Worm (Caenorhabditis elegans) whole organism, L4 larva: ENCODE data around the gene B0334.5.
A peak's percentile ranks its signal among the peaks of the same experiment; 100 is the strongest.

Experiments used
- F37D6.2 ChIP-seq: sonication (generic microtip); optimal IDR thresholded peaks from 2 replicates; lab custom pipeline; 2016; ENCODE audit warnings: mild to moderate bottlenecking, missing genetic modification characterization, missing compliant biosample characterization
- F44E2.7 ChIP-seq: fragments of 200-800 bp; sonication (Bioruptor generic); IDR thresholded peaks from 2 replicates; pipeline ENCODE4 v2.1.2; 2022; ENCODE audit warnings: missing genetic modification characterization, missing compliant biosample characterization
- R02D3.7 ChIP-seq: fragments of 150-350 bp; sonication (generic microtip); optimal IDR thresholded peaks from 3 replicates; lab custom pipeline; 2014; ENCODE audit warnings: missing biosample characterization, missing genetic modification characterization
- Y105C5A.15 ChIP-seq: fragments of 200-800 bp; sonication (Bioruptor generic); IDR thresholded peaks from 2 replicates; pipeline ENCODE4 v1.3.6; 2022; ENCODE audit warnings: missing genetic modification characterization, missing compliant biosample characterization
- ZK337.2 ChIP-seq: fragments of 200-800 bp; sonication (Bioruptor generic); IDR thresholded peaks from 2 replicates; pipeline ENCODE4 v1.3.6; 2022; ENCODE audit warnings: missing genetic modification reagents, missing genetic modification characterization, missing compliant biosample characterization
- ZK546.5 ChIP-seq, 2 experiments: sonication (generic microtip); optimal IDR thresholded peaks; 2 replicates each; lab custom pipeline; 2017; ENCODE audit warnings: missing biosample characterization in 2 of 2, missing genetic modification characterization in 2 of 2
- ama-1 ChIP-seq: fragments of 150-350 bp; optimal IDR thresholded peaks from 2 replicates; lab custom pipeline; 2014; ENCODE audit warnings: inconsistent platforms, mixed read lengths
- arid-1 ChIP-seq: fragments of 200-800 bp; sonication (Bioruptor generic); conservative IDR thresholded peaks from 2 replicates; pipeline ENCODE4 v1.3.6; 2022; ENCODE audit warnings: missing genetic modification reagents, missing genetic modification characterization, missing compliant biosample characterization
- ceh-20 ChIP-seq: fragments of 200-800 bp; sonication (Bioruptor generic); IDR thresholded peaks from 2 replicates; pipeline ENCODE4 v1.3.6; 2022; ENCODE audit warnings: missing genetic modification reagents, missing genetic modification characterization, missing compliant biosample characterization
- ceh-62 ChIP-seq: sonication (generic microtip); optimal IDR thresholded peaks from 2 replicates; lab custom pipeline; 2017; ENCODE audit warnings: missing biosample characterization, missing genetic modification characterization
- ces-1 ChIP-seq: fragments of 150-350 bp; sonication (generic microtip); optimal IDR thresholded peaks from 4 replicates; lab custom pipeline; 2014; ENCODE audit warnings: missing biosample characterization, missing genetic modification reagents, missing genetic modification characterization
- cey-2 ChIP-seq: sonication (generic microtip); optimal IDR thresholded peaks from 3 replicates; lab custom pipeline; 2017; ENCODE audit warnings: missing genetic modification characterization, mild to moderate bottlenecking, missing compliant biosample characterization, antibody characterized with exemption, borderline replicate concordance; ENCODE audit not compliant: insufficient read depth
- ctbp-1 ChIP-seq: fragments of 200-800 bp; sonication (Bioruptor generic); IDR thresholded peaks from 2 replicates; pipeline ENCODE4 v1.3.6; 2022; ENCODE audit warnings: missing genetic modification reagents, missing genetic modification characterization, missing compliant biosample characterization
- daf-8 ChIP-seq: fragments of 200-800 bp; sonication (Bioruptor generic); IDR thresholded peaks from 2 replicates; pipeline ENCODE4 v1.3.6; 2022; ENCODE audit warnings: missing genetic modification characterization, missing compliant biosample characterization
- dpl-1 ChIP-seq: fragments of 150-350 bp; optimal IDR thresholded peaks from 2 replicates; lab custom pipeline; 2014; ENCODE audit warnings: missing biosample characterization, missing genetic modification reagents, missing genetic modification characterization
- dve-1 ChIP-seq: sonication (generic microtip); optimal IDR thresholded peaks from 2 replicates; lab custom pipeline; 2017; ENCODE audit warnings: antibody characterized with exemption, mild to moderate bottlenecking, missing genetic modification characterization, missing compliant biosample characterization; ENCODE audit not compliant: insufficient read depth
- egl-27 ChIP-seq: sonication (generic microtip); optimal IDR thresholded peaks from 3 replicates; lab custom pipeline; 2017; ENCODE audit warnings: missing biosample characterization, missing genetic modification reagents, missing genetic modification characterization
- fkh-10 ChIP-seq: fragments of 150-350 bp; optimal IDR thresholded peaks from 2 replicates; lab custom pipeline; 2014; ENCODE audit warnings: missing biosample characterization, missing genetic modification reagents, missing genetic modification characterization
- fos-1 ChIP-seq: fragments of 150-350 bp; optimal IDR thresholded peaks from 2 replicates; lab custom pipeline; 2014; ENCODE audit warnings: missing biosample characterization, missing genetic modification characterization
- hif-1 ChIP-seq, 2 experiments: sonication (generic microtip); optimal IDR thresholded peaks; 2 replicates each; lab custom pipeline; 2016 to 2017; ENCODE audit warnings: missing compliant biosample characterization in 2 of 2, missing genetic modification characterization in 2 of 2, missing genetic modification reagents in 2 of 2, missing genotype in 2 of 2, mild to moderate bottlenecking in 1 of 2
- hlh-11 ChIP-seq: fragments of 200-800 bp; sonication (Bioruptor generic); optimal IDR thresholded peaks from 2 replicates; lab custom pipeline; 2018; ENCODE audit warnings: mild to moderate bottlenecking, missing genetic modification characterization, missing compliant biosample characterization
- hmg-1.1 ChIP-seq: fragments of 200-800 bp; sonication (Bioruptor generic); IDR thresholded peaks from 2 replicates; pipeline ENCODE4 v1.3.6; 2022; ENCODE audit warnings: missing genetic modification reagents, missing genetic modification characterization, missing compliant biosample characterization
- lim-7 ChIP-seq: fragments of 200-800 bp; sonication (Bioruptor generic); IDR thresholded peaks from 2 replicates; pipeline ENCODE4 v1.3.6; 2022; ENCODE audit warnings: missing genetic modification characterization, missing compliant biosample characterization
- lin-1 ChIP-seq: fragments of 200-800 bp; sonication (Bioruptor generic); IDR thresholded peaks from 2 replicates; pipeline ENCODE4 v1.3.6; 2022; ENCODE audit warnings: missing genetic modification reagents, missing genetic modification characterization, missing compliant biosample characterization
- lin-15B ChIP-seq: fragments of 150-350 bp; sonication (generic microtip); optimal IDR thresholded peaks from 3 replicates; lab custom pipeline; 2014; ENCODE audit warnings: missing biosample characterization, missing genetic modification characterization
- lin-38 ChIP-seq: fragments of 200-800 bp; sonication (Bioruptor generic); IDR thresholded peaks from 2 replicates; pipeline ENCODE4 v1.3.6; 2022; ENCODE audit warnings: missing genetic modification reagents, missing genetic modification characterization, missing compliant biosample characterization
- mdt-29 ChIP-seq: fragments of 200-800 bp; sonication (Bioruptor generic); IDR thresholded peaks from 2 replicates; pipeline ENCODE4 v1.3.6; 2022; ENCODE audit warnings: missing genetic modification reagents, missing genetic modification characterization, missing compliant biosample characterization
- mxl-3 ChIP-seq: fragments of 200-800 bp; sonication (Bioruptor generic); optimal IDR thresholded peaks from 2 replicates; lab custom pipeline; 2018; ENCODE audit warnings: mild to moderate bottlenecking, missing genetic modification characterization, missing compliant biosample characterization
- nhr-111 ChIP-seq: fragments of 200-800 bp; sonication (Bioruptor generic); optimal IDR thresholded peaks from 2 replicates; lab custom pipeline; 2018; ENCODE audit warnings: mild to moderate bottlenecking, missing genetic modification characterization, missing compliant biosample characterization
- nhr-25 ChIP-seq: sonication (generic microtip); optimal IDR thresholded peaks from 2 replicates; lab custom pipeline; 2017; ENCODE audit warnings: missing genetic modification characterization, mild to moderate bottlenecking, missing compliant biosample characterization, antibody characterized with exemption, moderate library complexity, borderline replicate concordance; ENCODE audit not compliant: insufficient read depth
- nhr-48 ChIP-seq: sonication (generic microtip); optimal IDR thresholded peaks from 2 replicates; lab custom pipeline; 2016; ENCODE audit warnings: mild to moderate bottlenecking, missing genetic modification characterization, missing compliant biosample characterization
- rbr-2 ChIP-seq: sonication (generic microtip); optimal IDR thresholded peaks from 2 replicates; lab custom pipeline; 2016; ENCODE audit warnings: missing genotype, missing genetic modification characterization, missing compliant biosample characterization
- sdz-12 ChIP-seq: fragments of 200-800 bp; sonication (Bioruptor generic); optimal IDR thresholded peaks from 2 replicates; lab custom pipeline; 2018; ENCODE audit warnings: mild to moderate bottlenecking, missing genetic modification characterization, missing compliant biosample characterization
- set-16 ChIP-seq: fragments of 200-800 bp; sonication (Bioruptor generic); IDR thresholded peaks from 2 replicates; pipeline ENCODE4 v1.3.6; 2022; ENCODE audit warnings: missing genetic modification reagents, missing genetic modification characterization, missing compliant biosample characterization
- skn-1 ChIP-seq: fragments of 150-350 bp; optimal IDR thresholded peaks from 2 replicates; lab custom pipeline; 2014; ENCODE audit warnings: missing biosample characterization, missing genetic modification characterization
- snpc-1.2 ChIP-seq: fragments of 200-800 bp; sonication (Bioruptor generic); IDR thresholded peaks from 2 replicates; pipeline ENCODE4 v1.3.6; 2022; ENCODE audit warnings: missing genetic modification reagents, missing genetic modification characterization, missing compliant biosample characterization
- spr-1 ChIP-seq: sonication (generic microtip); optimal IDR thresholded peaks from 2 replicates; lab custom pipeline; 2016; ENCODE audit warnings: mild to moderate bottlenecking, missing genetic modification characterization, missing compliant biosample characterization
- spr-3 ChIP-seq: fragments of 200-800 bp; sonication (Bioruptor generic); optimal IDR thresholded peaks from 2 replicates; lab custom pipeline; 2018; ENCODE audit warnings: mild to moderate bottlenecking, missing genetic modification characterization, missing compliant biosample characterization
- tra-1 ChIP-seq: fragments of 200-800 bp; sonication (Bioruptor generic); IDR thresholded peaks from 2 replicates; pipeline ENCODE4 v1.3.6; 2022; ENCODE audit warnings: missing genetic modification reagents, missing genetic modification characterization, missing compliant biosample characterization
- unc-62 ChIP-seq, 3 experiments: fragments of 150-350 bp in 1 of 3; sonication (generic microtip); optimal IDR thresholded peaks in 2 of 3; peaks in 1 of 3; 1 replicate in 1 of 3; 2 replicates in 2 of 3; lab custom pipeline; 2014 to 2017; ENCODE audit warnings: missing biosample characterization in 3 of 3, missing genetic modification characterization in 3 of 3, missing genetic modification reagents in 3 of 3, missing genotype in 1 of 3
- zfp-3 ChIP-seq: fragments of 200-800 bp; sonication (Bioruptor generic); conservative IDR thresholded peaks from 2 replicates; pipeline ENCODE4 v1.3.6; 2022; ENCODE audit warnings: missing genetic modification reagents, missing genetic modification characterization, missing compliant biosample characterization
- ztf-7 ChIP-seq: fragments of 150-350 bp; optimal IDR thresholded peaks from 2 replicates; lab custom pipeline; 2014; ENCODE audit warnings: missing biosample characterization, missing genetic modification characterization

Gene B0334.5

DNA sequence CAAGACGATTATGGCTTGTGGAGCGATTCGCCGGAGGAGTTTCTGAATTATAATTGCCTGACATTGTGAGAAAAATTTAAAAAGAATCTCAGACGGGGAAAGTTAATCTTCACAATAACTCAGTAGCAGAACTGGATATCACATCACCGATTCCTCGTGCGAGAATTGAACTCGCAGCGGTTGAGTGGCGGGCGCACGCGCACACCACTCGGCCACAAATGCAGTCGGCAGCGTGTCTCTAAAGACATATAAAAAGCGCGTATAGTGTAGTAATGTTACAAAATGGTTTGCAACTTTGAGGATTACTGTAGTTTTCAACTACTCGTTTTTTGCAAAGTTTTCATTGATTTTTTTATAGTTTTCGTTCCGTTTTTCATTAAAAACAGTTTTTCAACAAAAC lies 12.9 kb upstream of the B0334.5 start (continued):
- TF ChIP-seq nhr-25 (peak; percentile 44), ZK546.5 (tag; optimal IDR thresholded peaks at IDR 0.05; lab: Kevin White, UChicago) (no peak), fkh-10 (GFP tag; lab: Kevin White, UChicago) (peak; percentile 34), lin-38 (peak; percentile 88), fos-1 (tag; lab: Kevin White, UChicago) (no peak), spr-3 (GFP tag; lab: Kevin White, UChicago) (peak; percentile 87), ztf-7 (no peak), lin-1 (GFP tag; lab: Robert Waterston, UW) (peak; percentile 92), nhr-48 (peak; percentile 76), ceh-62 (tag; lab: Kevin White, UChicago) (no peak), hif-1 (tag; optimal IDR thresholded peaks at IDR 0.05; lab: Kevin White, UChicago) (peak; percentile 44 to 84), Y105C5A.15 (GFP tag; lab: Robert Waterston, UW) (peak; percentile 97), cey-2 (tag; lab: Kevin White, UChicago) (peak; percentile 49), lin-15B (tag; lab: Kevin White, UChicago) (no peak), tra-1 (peak; percentile 93), egl-27 (tag; lab: Kevin White, UChicago) (no peak), zfp-3 (GFP tag; lab: Robert Waterston, UW) (0 out of 2 replicates have a peak, but pooled peaks have one; percentile 48), snpc-1.2 (GFP tag; lab: Robert Waterston, UW) (peak; percentile 92), F37D6.2 (tag; lab: Kevin White, UChicago) (peak; percentile 72), dpl-1 (peak; percentile 46), F44E2.7 (GFP tag; lab: Robert Waterston, UW) (peak; percentile 96), ama-1 (no peak)

DNA sequence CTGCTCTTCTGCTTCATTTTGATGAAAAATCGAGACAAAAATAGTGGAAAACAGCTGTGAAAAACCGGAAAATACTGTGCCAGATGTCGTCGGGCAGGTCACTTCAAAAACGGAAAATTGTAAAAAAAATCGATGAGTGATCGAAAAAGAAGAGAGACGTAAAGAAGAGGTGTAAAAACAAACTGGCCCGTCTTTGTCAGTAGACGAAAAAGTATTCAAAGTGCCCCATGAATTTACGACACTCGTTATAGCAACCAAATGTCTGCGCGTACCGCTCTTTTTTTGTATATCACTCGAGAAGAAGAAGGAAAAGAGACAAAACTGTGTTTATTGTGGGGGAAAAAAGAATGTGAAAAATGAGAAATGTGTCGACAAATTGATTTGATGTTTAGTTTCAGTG lies 12.3 kb upstream of the B0334.5 start, which contains the start of gene twk-5:
Gene twk-5 (minus strand): TSS at position 101 of the 400 bp plus-strand sequence.
- no peak for TF ChIP-seq hmg-1.1 (GFP tag; lab: Robert Waterston, UW)
- peak; percentile 73 for TF ChIP-seq ama-1
- TF ChIP-seq, all 104 proteins: peak for 1

DNA sequence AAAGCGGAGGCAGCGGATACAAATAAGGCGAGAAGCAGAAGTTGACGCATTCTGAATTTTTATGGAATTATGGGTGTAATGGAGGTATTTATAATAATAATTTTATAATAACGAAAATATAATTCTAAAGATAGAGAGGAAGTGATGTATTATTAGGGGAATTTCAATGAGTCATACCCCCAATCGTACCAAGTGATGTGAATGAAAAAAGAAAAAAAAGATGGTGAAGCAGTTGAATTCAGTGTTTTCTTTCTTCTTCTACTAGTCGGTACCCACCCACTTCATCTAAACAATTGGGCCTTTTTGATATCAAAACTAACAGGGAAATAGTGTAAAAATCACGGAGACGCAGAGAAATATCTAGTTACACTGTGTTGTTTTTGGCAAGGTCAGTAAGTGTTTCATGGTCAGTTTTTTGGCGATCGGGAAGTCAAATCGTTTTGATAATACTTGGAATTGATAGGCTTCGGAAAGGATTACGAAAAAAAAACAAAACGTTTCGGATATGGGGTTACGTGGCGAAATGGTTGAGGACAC lies 10.7 kb upstream of the B0334.5 start, which contains the start of gene ttr-18:
Gene ttr-18 (minus strand): TSS at position 51 of the 537 bp plus-strand sequence.
- TF ChIP-seq dve-1 (tag; lab: Kevin White, UChicago) (peak; percentile 12), ceh-62 (tag; lab: Kevin White, UChicago) (no peak), arid-1 (GFP tag; lab: Robert Waterston, UW) (no peak), ZK337.2 (no peak)

DNA sequence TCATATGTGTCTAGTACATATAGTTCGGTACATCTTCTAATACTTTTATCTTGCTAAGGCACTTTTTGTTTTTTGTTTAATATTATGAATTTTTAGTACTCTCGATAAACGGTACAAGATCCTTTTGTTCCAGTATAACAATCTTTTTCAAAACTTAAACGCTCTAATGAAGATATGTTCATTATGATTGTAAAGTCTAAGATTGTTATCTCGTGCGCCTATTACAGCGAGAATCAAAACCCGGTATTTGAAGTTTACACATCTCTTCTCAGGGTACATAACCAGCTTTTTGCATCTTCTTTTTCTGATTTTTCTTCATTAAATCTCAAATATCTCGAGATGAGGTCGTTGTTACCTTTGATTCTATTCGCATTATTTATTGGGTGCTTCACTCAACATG lies 9.5 kb upstream of the B0334.5 start, which contains the start of gene B0334.13:
Gene B0334.13 (plus strand): TSS at position 301 of the 400 bp plus-strand sequence.
- TF ChIP-seq ceh-20 (GFP tag; lab: Robert Waterston, UW) (no peak), unc-62 (GFP tag; optimal IDR thresholded peaks at IDR 0.05 in 1 of 2; lab: Kevin White, UChicago) (peak in 1 of 2 experiments; percentile 21), unc-62 (tag; optimal IDR thresholded peaks at IDR 0.05; lab: Kevin White, UChicago) (no peak)

DNA sequence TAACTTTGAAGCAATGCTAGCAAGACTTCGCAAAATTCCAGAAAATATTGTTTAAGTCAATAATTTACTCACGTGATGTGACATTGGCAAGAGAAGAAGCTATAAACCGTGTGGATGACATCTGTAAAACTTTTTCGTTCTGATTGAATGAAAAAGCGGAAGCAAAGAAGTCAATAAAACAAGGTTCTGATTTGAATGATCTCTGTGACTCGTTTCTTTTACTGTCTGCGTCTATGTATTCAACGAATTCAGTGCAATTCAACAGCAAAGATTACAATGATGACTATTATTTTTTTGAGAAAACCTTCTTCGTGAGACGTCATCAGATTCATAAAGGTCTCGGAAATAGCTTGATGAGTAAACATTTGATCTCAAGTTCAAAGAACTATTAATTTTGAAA lies 4.6 kb upstream of the B0334.5 start, which contains the start of gene hacl-1:
Gene hacl-1 (minus strand): TSS at position 121 of the 400 bp plus-strand sequence.
- peak; percentile 57 for TF ChIP-seq hlh-11 (tag; lab: Kevin White, UChicago)
- no peak for TF ChIP-seq mxl-3 (GFP tag; lab: Kevin White, UChicago)
- no peak for TF ChIP-seq set-16 (GFP tag; lab: Robert Waterston, UW)
- TF ChIP-seq hmg-1.1 (GFP tag; lab: Robert Waterston, UW) = 0 out of 2 replicates have a peak, but pooled peaks have one; percentile 7
- TF ChIP-seq skn-1 (tag; lab: Kevin White, UChicago) = no peak
- TF ChIP-seq ctbp-1 = no peak
- no peak for TF ChIP-seq sdz-12
- no peak for TF ChIP-seq cey-2 (tag; lab: Kevin White, UChicago)
- no peak for TF ChIP-seq lim-7 (GFP tag; lab: Robert Waterston, UW)
- no peak for TF ChIP-seq nhr-111
- TF ChIP-seq daf-8 (GFP tag; lab: Robert Waterston, UW) = no peak
- TF ChIP-seq Y105C5A.15 (GFP tag; lab: Robert Waterston, UW) = no peak
- TF ChIP-seq rbr-2 = no peak
- no peak for TF ChIP-seq mdt-29
- no peak for TF ChIP-seq spr-1 (tag; lab: Kevin White, UChicago)
- TF ChIP-seq ces-1 (GFP tag; lab: Kevin White, UChicago) = no peak
- TF ChIP-seq R02D3.7 (tag; lab: Kevin White, UChicago) = no peak
